Worm (Caenorhabditis elegans) whole organism, young adult: ENCODE results near the gene K05G3.1.

Experiments used
- C17E4.6 ChIP-seq: fragments of 200-800 bp; sonication (Bioruptor generic); IDR thresholded peaks from 2 replicates; pipeline ENCODE4 v1.3.6; 2022; ENCODE audit warnings: missing genetic modification reagents, missing genetic modification characterization, missing compliant biosample characterization
- F22D6.2 ChIP-seq: sonication (generic microtip); optimal IDR thresholded peaks from 2 replicates; lab custom pipeline; 2016; ENCODE audit warnings: mild to moderate bottlenecking, missing genetic modification characterization, missing compliant biosample characterization
- F37B4.10 ChIP-seq: fragments of 200-800 bp; sonication (Bioruptor generic); IDR thresholded peaks from 2 replicates; pipeline ENCODE4 v1.3.6; 2022; ENCODE audit warnings: missing genetic modification characterization, missing compliant biosample characterization
- F57A8.1 ChIP-seq: fragments of 200-800 bp; sonication (Bioruptor generic); optimal IDR thresholded peaks from 2 replicates; lab custom pipeline; 2018; ENCODE audit warnings: mild to moderate bottlenecking, missing genetic modification characterization, moderate library complexity, missing compliant biosample characterization
- K11D2.4 ChIP-seq: fragments of 200-800 bp; sonication (Bioruptor generic); IDR thresholded peaks from 2 replicates; pipeline ENCODE4 v1.3.6; 2022; ENCODE audit warnings: missing genetic modification reagents, missing genetic modification characterization, missing compliant biosample characterization
- K12H6.12 ChIP-seq: fragments of 200-800 bp; sonication (Bioruptor generic); optimal IDR thresholded peaks from 2 replicates; lab custom pipeline; 2018; ENCODE audit warnings: mild to moderate bottlenecking, missing genetic modification characterization, missing compliant biosample characterization
- Y53G8AR.9 ChIP-seq: fragments of 200-800 bp; sonication (Bioruptor generic); conservative IDR thresholded peaks from 2 replicates; pipeline ENCODE4 v1.3.6; 2022; ENCODE audit warnings: missing genetic modification reagents, missing genetic modification characterization, missing compliant biosample characterization
- Y56A3A.18 ChIP-seq: fragments of 200-800 bp; sonication (Bioruptor generic); IDR thresholded peaks from 2 replicates; pipeline ENCODE4 v1.3.6; 2022; ENCODE audit warnings: missing genetic modification reagents, missing genetic modification characterization, missing compliant biosample characterization
- Y95B8A.8 ChIP-seq: fragments of 200-800 bp; sonication (Bioruptor generic); IDR thresholded peaks from 2 replicates; pipeline ENCODE4 v1.3.6; 2022; ENCODE audit warnings: missing genetic modification reagents, missing genetic modification characterization, missing compliant biosample characterization
- ZK185.1 ChIP-seq: sonication (generic microtip); optimal IDR thresholded peaks from 2 replicates; lab custom pipeline; 2016; ENCODE audit warnings: mild to moderate bottlenecking, missing genetic modification characterization, missing compliant biosample characterization; ENCODE audit not compliant: poor library complexity, severe bottlenecking
- atf-7 ChIP-seq: sonication (generic microtip); optimal IDR thresholded peaks from 2 replicates; lab custom pipeline; 2017; ENCODE audit warnings: mild to moderate bottlenecking, missing genetic modification characterization, missing compliant biosample characterization
- attf-5 ChIP-seq: fragments of 200-800 bp; sonication (Bioruptor generic); optimal IDR thresholded peaks from 2 replicates; lab custom pipeline; 2018; ENCODE audit warnings: mild to moderate bottlenecking, missing genetic modification characterization, missing compliant biosample characterization
- bed-2 ChIP-seq: fragments of 200-800 bp; sonication (Bioruptor generic); IDR thresholded peaks from 2 replicates; pipeline ENCODE4 v1.3.6; 2022; ENCODE audit warnings: missing genetic modification reagents, missing genetic modification characterization, missing compliant biosample characterization
- cebp-2 ChIP-seq: fragments of 200-800 bp; sonication (Bioruptor generic); IDR thresholded peaks from 2 replicates; pipeline ENCODE4 v1.3.6; 2022; ENCODE audit warnings: missing genetic modification characterization, missing compliant biosample characterization
- dox-1 ChIP-seq: fragments of 200-800 bp; sonication (Bioruptor generic); IDR thresholded peaks from 2 replicates; pipeline ENCODE4 v1.3.6; 2022; ENCODE audit warnings: missing genetic modification reagents, missing genetic modification characterization, missing compliant biosample characterization
- egl-44 ChIP-seq: fragments of 200-800 bp; sonication (Bioruptor generic); IDR thresholded peaks from 2 replicates; pipeline ENCODE4 v1.3.6; 2022; ENCODE audit warnings: missing genetic modification reagents, missing genetic modification characterization, missing compliant biosample characterization
- gei-17 ChIP-seq: fragments of 200-800 bp; sonication (Bioruptor generic); optimal IDR thresholded peaks from 2 replicates; lab custom pipeline; 2018; ENCODE audit warnings: mild to moderate bottlenecking, missing genetic modification characterization, missing compliant biosample characterization
- hmg-1.2 ChIP-seq: fragments of 200-800 bp; sonication (Bioruptor generic); IDR thresholded peaks from 2 replicates; pipeline ENCODE4 v1.3.6; 2022; ENCODE audit warnings: missing genetic modification reagents, missing genetic modification characterization, missing compliant biosample characterization
- hsf-1 ChIP-seq: fragments of 200-800 bp; sonication (Bioruptor generic); IDR thresholded peaks from 2 replicates; pipeline ENCODE4 v1.3.6; 2022; ENCODE audit warnings: missing genetic modification reagents, missing genetic modification characterization, missing compliant biosample characterization
- let-607 ChIP-seq, 2 experiments: fragments of 200-800 bp in 1 of 2; sonication (Bioruptor generic) in 1 of 2; sonication (generic microtip) in 1 of 2; optimal IDR thresholded peaks; 2 replicates each; lab custom pipeline; 2016 to 2018; ENCODE audit warnings: mild to moderate bottlenecking in 2 of 2, missing compliant biosample characterization in 2 of 2, missing genetic modification characterization in 2 of 2, moderate library complexity in 2 of 2, missing genotype in 1 of 2
- lin-40 ChIP-seq: sonication (generic microtip); optimal IDR thresholded peaks from 2 replicates; lab custom pipeline; 2016; ENCODE audit warnings: missing genetic modification characterization, mild to moderate bottlenecking, missing compliant biosample characterization, missing genotype, missing genetic modification reagents
- lsl-1 ChIP-seq: fragments of 200-800 bp; sonication (Bioruptor generic); optimal IDR thresholded peaks from 2 replicates; lab custom pipeline; 2018; ENCODE audit warnings: mild to moderate bottlenecking, missing genetic modification characterization, moderate library complexity, missing compliant biosample characterization
- lsy-27 ChIP-seq: sonication (generic microtip); optimal IDR thresholded peaks from 2 replicates; lab custom pipeline; 2017; ENCODE audit warnings: missing genetic modification characterization, mild to moderate bottlenecking, missing compliant biosample characterization, antibody characterized with exemption, missing genotype, borderline replicate concordance; ENCODE audit not compliant: insufficient read depth
- mel-28 ChIP-seq: sonication (generic microtip); optimal IDR thresholded peaks from 2 replicates; lab custom pipeline; 2016; ENCODE audit warnings: borderline replicate concordance, mild to moderate bottlenecking, missing genetic modification characterization, missing compliant biosample characterization
- nfyb-1 ChIP-seq: fragments of 200-800 bp; sonication (Bioruptor generic); IDR thresholded peaks from 2 replicates; pipeline ENCODE4 v1.3.6; 2022; ENCODE audit warnings: missing genetic modification reagents, missing genetic modification characterization, missing compliant biosample characterization
- nhr-27 ChIP-seq: fragments of 200-800 bp; sonication (Bioruptor generic); optimal IDR thresholded peaks from 2 replicates; lab custom pipeline; 2018; ENCODE audit warnings: mild to moderate bottlenecking, missing genetic modification characterization, moderate library complexity, missing compliant biosample characterization
- nhr-80 ChIP-seq: sonication (generic microtip); optimal IDR thresholded peaks from 2 replicates; lab custom pipeline; 2016; ENCODE audit warnings: missing genetic modification characterization, missing compliant biosample characterization
- pha-4 ChIP-seq: fragments of 150-350 bp; sonication (generic microtip); optimal IDR thresholded peaks from 2 replicates; lab custom pipeline; 2014; ENCODE audit warnings: missing biosample characterization, missing genetic modification reagents, missing genetic modification characterization
- sdz-38 ChIP-seq: sonication (generic microtip); optimal IDR thresholded peaks from 2 replicates; lab custom pipeline; 2016; ENCODE audit warnings: missing genotype, missing genetic modification characterization, missing compliant biosample characterization
- snpc-1.3 ChIP-seq: sonication (generic microtip); optimal IDR thresholded peaks from 2 replicates; lab custom pipeline; 2017; ENCODE audit warnings: missing genetic modification characterization, mild to moderate bottlenecking, missing compliant biosample characterization, antibody characterized with exemption, moderate library complexity, missing genotype, missing genetic modification reagents; ENCODE audit not compliant: insufficient read depth
- snpc-4 ChIP-seq, 5 experiments: fragments of 150-350 bp in 1 of 5; sonication (generic microtip) in 4 of 5; optimal IDR thresholded peaks; 2 replicates each; lab custom pipeline; 2014 to 2018; ENCODE audit warnings: missing genetic modification characterization in 5 of 5, missing biosample characterization in 3 of 5, antibody characterized with exemption in 2 of 5, mild to moderate bottlenecking in 2 of 5, missing compliant biosample characterization in 2 of 5, missing genotype in 2 of 5, moderate library complexity in 2 of 5, missing genetic modification reagents in 1 of 5
- somi-1 ChIP-seq: fragments of 200-800 bp; sonication (Bioruptor generic); optimal IDR thresholded peaks from 2 replicates; lab custom pipeline; 2018; ENCODE audit warnings: mild to moderate bottlenecking, missing genetic modification characterization, missing compliant biosample characterization
- tbp1 ChIP-seq: fragments of 200-800 bp; sonication (Bioruptor generic); optimal IDR thresholded peaks from 2 replicates; lab custom pipeline; 2018; ENCODE audit warnings: mild to moderate bottlenecking, missing genetic modification characterization, missing compliant biosample characterization
- tbx-9 ChIP-seq: sonication (generic microtip); optimal IDR thresholded peaks from 2 replicates; lab custom pipeline; 2016; ENCODE audit warnings: borderline replicate concordance, missing genetic modification characterization, inconsistent platforms, missing compliant biosample characterization
- tlf-1 ChIP-seq: fragments of 200-800 bp; sonication (Bioruptor generic); optimal IDR thresholded peaks from 2 replicates; lab custom pipeline; 2018; ENCODE audit warnings: mild to moderate bottlenecking, missing genetic modification characterization, missing compliant biosample characterization
- unc-62 ChIP-seq: fragments of 150-350 bp; optimal IDR thresholded peaks from 2 replicates; lab custom pipeline; 2014; ENCODE audit warnings: missing biosample characterization, missing genetic modification reagents, missing genetic modification characterization
- ztf-22 ChIP-seq: fragments of 200-800 bp; sonication (Bioruptor generic); optimal IDR thresholded peaks from 2 replicates; lab custom pipeline; 2018; ENCODE audit warnings: mild to moderate bottlenecking, missing genetic modification characterization, moderate library complexity, missing compliant biosample characterization
- ztf-25 ChIP-seq: fragments of 200-800 bp; sonication (Bioruptor generic); IDR thresholded peaks from 2 replicates; pipeline ENCODE4 v1.3.6; 2022; ENCODE audit warnings: missing genetic modification reagents, missing genetic modification characterization, missing compliant biosample characterization
- ztf-26 ChIP-seq: sonication (generic microtip); optimal IDR thresholded peaks from 2 replicates; lab custom pipeline; 2017; ENCODE audit warnings: missing genetic modification characterization, missing compliant biosample characterization
- ztf-28 ChIP-seq: fragments of 200-800 bp; sonication (Bioruptor generic); IDR thresholded peaks from 2 replicates; pipeline ENCODE4 v1.3.6; 2022; ENCODE audit warnings: missing genetic modification reagents, missing genetic modification characterization, missing compliant biosample characterization
- ztf-6 ChIP-seq: fragments of 200-800 bp; sonication (Bioruptor generic); IDR thresholded peaks from 2 replicates; pipeline ENCODE4 v1.3.6; 2022; ENCODE audit warnings: missing genetic modification reagents, missing genetic modification characterization, missing compliant biosample characterization

Gene K05G3.1

ce11 chrX:16548290-16548689, 47.2 kb downstream of the K05G3.1 start:
- TF ChIP-seq Y53G8AR.9 (GFP tag; lab: Robert Waterston, UW) (no peak), lsy-27 (tag; lab: Kevin White, UChicago) (no peak), tbp1 (GFP tag; lab: Kevin White, UChicago) (no peak), ztf-26 (tag; lab: Kevin White, UChicago) (no peak), C17E4.6 (GFP tag; lab: Robert Waterston, UW) (no peak), tbx-9 (tag; lab: Kevin White, UChicago) (no peak), snpc-1.3 (no peak), K12H6.12 (no peak), let-607 (tag; optimal IDR thresholded peaks at IDR 0.05; lab: Kevin White, UChicago) (no peak), F22D6.2 (tag; lab: Kevin White, UChicago) (no peak), nhr-27 (tag; lab: Kevin White, UChicago) (no peak), cebp-2 (GFP tag; lab: Robert Waterston, UW) (no peak), unc-62 (GFP tag; lab: Kevin White, UChicago) (no peak), lin-40 (tag; lab: Kevin White, UChicago) (no peak), hsf-1 (GFP tag; lab: Robert Waterston, UW) (no peak), hmg-1.2 (GFP tag; lab: Robert Waterston, UW) (no peak), nfyb-1 (GFP tag; lab: Robert Waterston, UW) (no peak), egl-44 (no peak), K11D2.4 (GFP tag; lab: Robert Waterston, UW) (no peak)

ce11 chrX:16550551-16550950, 49.4 kb downstream of the K05G3.1 start:
- TF ChIP-seq let-607 (tag; optimal IDR thresholded peaks at IDR 0.05; lab: Kevin White, UChicago) (peak in 1 of 2 experiments; percentile 32), somi-1 (GFP tag; lab: Kevin White, UChicago) (no peak), atf-7 (tag; lab: Kevin White, UChicago) (peak; percentile 20), ztf-28 (GFP tag; lab: Robert Waterston, UW) (no peak), F57A8.1 (GFP tag; lab: Kevin White, UChicago) (no peak), bed-2 (GFP tag; lab: Robert Waterston, UW) (no peak), ztf-6 (GFP tag; lab: Robert Waterston, UW) (no peak), snpc-4 (GFP tag; optimal IDR thresholded peaks at IDR 0.05; lab: Kevin White, UChicago) (no peak), snpc-4 (tag; optimal IDR thresholded peaks at IDR 0.05; lab: Kevin White, UChicago) (peak in 1 of 4 experiments; percentile 27), Y95B8A.8 (GFP tag; lab: Robert Waterston, UW) (no peak), mel-28 (tag; lab: Kevin White, UChicago) (no peak), ztf-25 (GFP tag; lab: Robert Waterston, UW) (no peak), pha-4 (tag; lab: Kevin White, UChicago) (peak; percentile 18), ZK185.1 (tag; lab: Kevin White, UChicago) (peak; percentile 27), K12H6.12 (no peak), tlf-1 (GFP tag; lab: Kevin White, UChicago) (no peak), sdz-38 (tag; lab: Kevin White, UChicago) (no peak), F37B4.10 (GFP tag; lab: Robert Waterston, UW) (no peak), Y56A3A.18 (GFP tag; lab: Robert Waterston, UW) (no peak), nhr-80 (tag; lab: Kevin White, UChicago) (peak; percentile 91), cebp-2 (GFP tag; lab: Robert Waterston, UW) (no peak), dox-1 (GFP tag; lab: Robert Waterston, UW) (peak; percentile 21; the same call in 1 of the 2 replicates), ztf-22 (GFP tag; lab: Kevin White, UChicago) (no peak), gei-17 (no peak), lsl-1 (GFP tag; lab: Kevin White, UChicago) (no peak), attf-5 (GFP tag; lab: Kevin White, UChicago) (peak; percentile 4)
- TF ChIP-seq, all 124 proteins: peak for 8
